Fruit fly (Drosophila melanogaster) whole organism, embryonic: Measurements from ENCODE around the gene CG17819.

Source experiments
- Asciz ChIP-seq: fragments of 200-800 bp; sonication (Bioruptor generic); optimal IDR thresholded peaks from 2 replicates; lab custom pipeline; 2017; ENCODE audit warnings: missing biosample characterization, mild to moderate bottlenecking, missing genetic modification characterization, missing genetic modification reagents
- Atf6 ChIP-seq: fragments of 200-800 bp; sonication (Bioruptor generic); IDR thresholded peaks from 2 replicates; pipeline ENCODE4 v1.3.6; 2022; ENCODE audit warnings: missing biosample characterization, missing genetic modification characterization
- CG10321 ChIP-seq: fragments of 200-800 bp; sonication (Bioruptor generic); IDR thresholded peaks from 2 replicates; pipeline ENCODE4 v1.3.6; 2022; ENCODE audit warnings: missing biosample characterization, missing genetic modification characterization
- CG10959 ChIP-seq: fragments of 200-800 bp; sonication (Bioruptor generic); IDR thresholded peaks from 2 replicates; pipeline ENCODE4 v1.3.6; 2022; ENCODE audit warnings: missing biosample characterization, missing genetic modification characterization
- CG11093 ChIP-seq: fragments of 200-800 bp; sonication (Bioruptor generic); IDR thresholded peaks from 3 replicates; pipeline ENCODE4 v1.3.6; 2022; ENCODE audit warnings: missing biosample characterization, missing genetic modification characterization
- CG11398 ChIP-seq: fragments of 200-800 bp; sonication (Bioruptor generic); optimal IDR thresholded peaks from 2 replicates; lab custom pipeline; 2016; ENCODE audit warnings: missing biosample characterization, missing genetic modification characterization
- CG11695 ChIP-seq: fragments of 200-800 bp; sonication (Bioruptor generic); IDR thresholded peaks from 3 replicates; pipeline ENCODE4 v1.3.6; 2022; ENCODE audit warnings: missing biosample characterization, missing genetic modification characterization
- CG12659 ChIP-seq: fragments of 200-800 bp; sonication (Bioruptor generic); optimal IDR thresholded peaks from 3 replicates; lab custom pipeline; 2017; ENCODE audit warnings: mild to moderate bottlenecking, missing biosample characterization, missing genetic modification reagents, missing genetic modification characterization
- CG13287 ChIP-seq: fragments of 200-800 bp; sonication (Bioruptor generic); IDR thresholded peaks from 2 replicates; pipeline ENCODE4 v1.3.6; 2022; ENCODE audit warnings: missing biosample characterization, missing genetic modification characterization; ENCODE audit not compliant: partially characterized antibody
- CG14860 ChIP-seq: fragments of 200-800 bp; sonication (Bioruptor generic); IDR thresholded peaks from 3 replicates; pipeline ENCODE4 v1.3.6; 2022; ENCODE audit warnings: missing biosample characterization, missing genetic modification characterization; ENCODE audit not compliant: partially characterized antibody
- CG2889 ChIP-seq: fragments of 200-800 bp; sonication (Bioruptor generic); IDR thresholded peaks from 3 replicates; pipeline ENCODE4 v1.3.6; 2022; ENCODE audit warnings: missing biosample characterization, missing genetic modification characterization
- CG3281 ChIP-seq: fragments of 200-800 bp; sonication (Bioruptor generic); optimal IDR thresholded peaks from 3 replicates; lab custom pipeline; 2017; ENCODE audit warnings: missing biosample characterization, mild to moderate bottlenecking, missing genetic modification characterization
- CG42726 ChIP-seq: fragments of 200-800 bp; sonication (Bioruptor generic); IDR thresholded peaks from 2 replicates; pipeline ENCODE4 v1.3.6; 2022; ENCODE audit warnings: missing biosample characterization, missing genetic modification characterization; ENCODE audit not compliant: partially characterized antibody
- CG4404 ChIP-seq: fragments of 200-800 bp; sonication (Bioruptor generic); IDR thresholded peaks from 2 replicates; pipeline ENCODE4 v1.3.6; 2022; ENCODE audit warnings: missing biosample characterization, missing genetic modification characterization
- CG4424 ChIP-seq: fragments of 200-800 bp; sonication (Bioruptor generic); optimal IDR thresholded peaks from 3 replicates; lab custom pipeline; 2016; ENCODE audit warnings: missing biosample characterization, missing genetic modification characterization
- CG7357 ChIP-seq: fragments of 200-800 bp; sonication (Bioruptor generic); IDR thresholded peaks from 3 replicates; pipeline ENCODE4 v1.3.6; 2022; ENCODE audit warnings: missing biosample characterization, missing genetic modification characterization
- CG8359 ChIP-seq: fragments of 200-800 bp; sonication (Bioruptor generic); optimal IDR thresholded peaks from 2 replicates; lab custom pipeline; 2017; ENCODE audit warnings: missing biosample characterization, mild to moderate bottlenecking, missing genetic modification characterization, borderline replicate concordance
- CG8478 ChIP-seq: fragments of >200 bp; optimal IDR thresholded peaks from 2 replicates; lab custom pipeline; 2018
- CG8765 ChIP-seq: fragments of 200-800 bp; sonication (Bioruptor generic); IDR thresholded peaks from 2 replicates; pipeline ENCODE4 v1.3.6; 2022; ENCODE audit warnings: missing biosample characterization, missing genetic modification characterization
- CG9727 ChIP-seq: fragments of 200-800 bp; sonication (Bioruptor generic); optimal IDR thresholded peaks from 3 replicates; lab custom pipeline; 2017; ENCODE audit warnings: missing biosample characterization, mild to moderate bottlenecking, missing genetic modification characterization
- D19B ChIP-seq: fragments of 200-800 bp; sonication (Bioruptor generic); optimal IDR thresholded peaks from 2 replicates; lab custom pipeline; 2017; ENCODE audit warnings: missing biosample characterization, mild to moderate bottlenecking, missing genetic modification characterization
- Dref ChIP-seq: fragments of 200-800 bp; sonication (Bioruptor generic); IDR thresholded peaks from 2 replicates; pipeline ENCODE4 v1.3.6; 2022; ENCODE audit warnings: missing biosample characterization, missing genetic modification characterization
- Drgx ChIP-seq: fragments of 200-800 bp; sonication (Bioruptor generic); IDR thresholded peaks from 2 replicates; pipeline ENCODE4 v1.3.6; 2022; ENCODE audit warnings: missing biosample characterization, missing genetic modification characterization
- Ets97D ChIP-seq: fragments of 200-800 bp; sonication (Bioruptor generic); optimal IDR thresholded peaks from 3 replicates; lab custom pipeline; 2016; ENCODE audit warnings: missing biosample characterization, missing genetic modification characterization
- Hr3 ChIP-seq: fragments of 200-800 bp; sonication (Bioruptor generic); optimal IDR thresholded peaks from 3 replicates; lab custom pipeline; 2016; ENCODE audit warnings: missing biosample characterization, missing genetic modification characterization
- Jarid2 ChIP-seq: fragments of 200-800 bp; sonication (Bioruptor generic); optimal IDR thresholded peaks from 3 replicates; lab custom pipeline; 2017; ENCODE audit warnings: mild to moderate bottlenecking, missing biosample characterization, missing genetic modification reagents, missing genetic modification characterization
- MTF-1 ChIP-seq: fragments of 200-800 bp; sonication (Bioruptor generic); optimal IDR thresholded peaks from 2 replicates; lab custom pipeline; 2018; ENCODE audit warnings: missing biosample characterization, mild to moderate bottlenecking, missing genetic modification characterization, borderline replicate concordance
- Rfx ChIP-seq: fragments of 200-800 bp; sonication (Bioruptor generic); IDR thresholded peaks from 2 replicates; pipeline ENCODE4 v1.3.6; 2022; ENCODE audit warnings: missing biosample characterization, missing genetic modification characterization
- Scr ChIP-seq: fragments of 200-800 bp; sonication (Bioruptor generic); IDR thresholded peaks from 2 replicates; pipeline ENCODE4 v1.3.6; 2022; ENCODE audit warnings: missing biosample characterization, missing genetic modification characterization; ENCODE audit not compliant: partially characterized antibody
- ash1 ChIP-seq: fragments of 200-800 bp; sonication (Bioruptor generic); optimal IDR thresholded peaks from 2 replicates; lab custom pipeline; 2018; ENCODE audit warnings: missing biosample characterization, mild to moderate bottlenecking, missing genetic modification characterization
- cg ChIP-seq: fragments of 200-800 bp; sonication (Bioruptor generic); optimal IDR thresholded peaks from 3 replicates; lab custom pipeline; 2019; ENCODE audit warnings: missing biosample characterization, mild to moderate bottlenecking, missing genetic modification characterization, moderate library complexity
- chinmo ChIP-seq: fragments of 200-800 bp; sonication (Bioruptor generic); IDR thresholded peaks from 4 replicates; pipeline ENCODE4 v1.3.6; 2022; ENCODE audit warnings: missing biosample characterization, missing genetic modification characterization; ENCODE audit not compliant: partially characterized antibody
- da ChIP-seq: fragments of 200-800 bp; sonication (Bioruptor generic); optimal IDR thresholded peaks from 2 replicates; lab custom pipeline; 2016; ENCODE audit warnings: missing biosample characterization, missing genetic modification characterization
- exex ChIP-seq: fragments of 200-800 bp; sonication (Bioruptor generic); optimal IDR thresholded peaks from 4 replicates; lab custom pipeline; 2018; ENCODE audit warnings: missing biosample characterization, mild to moderate bottlenecking, missing genetic modification characterization, moderate library complexity
- fd3F ChIP-seq: fragments of 200-800 bp; sonication (Bioruptor generic); optimal IDR thresholded peaks from 2 replicates; lab custom pipeline; 2018; ENCODE audit warnings: missing biosample characterization, mild to moderate bottlenecking, missing genetic modification characterization, moderate library complexity
- gsb ChIP-seq: fragments of 200-800 bp; sonication (Bioruptor generic); IDR thresholded peaks from 2 replicates; pipeline ENCODE4 v1.3.6; 2022; ENCODE audit warnings: missing biosample characterization, missing genetic modification characterization
- jigr1 ChIP-seq: fragments of 200-800 bp; sonication (Bioruptor generic); IDR thresholded peaks from 3 replicates; pipeline ENCODE4 v1.3.6; 2022; ENCODE audit warnings: missing biosample characterization, missing genetic modification characterization
- knrl ChIP-seq: fragments of 200-800 bp; sonication (Bioruptor generic); IDR thresholded peaks from 3 replicates; pipeline ENCODE4 v1.3.6; 2022; ENCODE audit warnings: missing biosample characterization, missing genetic modification characterization; ENCODE audit not compliant: partially characterized antibody
- lilli ChIP-seq: fragments of 200-800 bp; sonication (Bioruptor generic); optimal IDR thresholded peaks from 3 replicates; lab custom pipeline; 2016; ENCODE audit warnings: missing biosample characterization, missing genetic modification characterization
- nerfin-2 ChIP-seq: fragments of 200-800 bp; sonication (Bioruptor generic); IDR thresholded peaks from 2 replicates; pipeline ENCODE4 v1.3.6; 2022; ENCODE audit warnings: missing biosample characterization, missing genetic modification characterization; ENCODE audit not compliant: partially characterized antibody
- pfk ChIP-seq: fragments of 200-800 bp; sonication (Bioruptor generic); optimal IDR thresholded peaks from 2 replicates; lab custom pipeline; 2018; ENCODE audit warnings: missing biosample characterization, mild to moderate bottlenecking, missing genetic modification characterization, moderate library complexity
- pita ChIP-seq: fragments of 200-800 bp; sonication (Bioruptor generic); optimal IDR thresholded peaks from 2 replicates; lab custom pipeline; 2017; ENCODE audit warnings: missing biosample characterization, mild to moderate bottlenecking, missing genetic modification characterization
- pzg ChIP-seq: fragments of 200-800 bp; sonication (Bioruptor generic); optimal IDR thresholded peaks from 3 replicates; lab custom pipeline; 2018; ENCODE audit warnings: missing biosample characterization, mild to moderate bottlenecking, missing genetic modification characterization, moderate library complexity
- schlank ChIP-seq: fragments of 200-800 bp; sonication (Bioruptor generic); optimal IDR thresholded peaks from 2 replicates; lab custom pipeline; 2018; ENCODE audit warnings: missing biosample characterization, mild to moderate bottlenecking, missing genetic modification characterization
- sd ChIP-seq: fragments of 200-800 bp; sonication (Bioruptor generic); optimal IDR thresholded peaks from 3 replicates; lab custom pipeline; 2018; ENCODE audit warnings: missing biosample characterization, mild to moderate bottlenecking, missing genetic modification characterization, moderate library complexity
- slp2 ChIP-seq: fragments of 200-800 bp; sonication (Bioruptor generic); optimal IDR thresholded peaks from 2 replicates; lab custom pipeline; 2016; ENCODE audit warnings: missing biosample characterization, missing genetic modification characterization
- stwl ChIP-seq: fragments of 200-800 bp; sonication (Bioruptor generic); optimal IDR thresholded peaks from 3 replicates; lab custom pipeline; 2018; ENCODE audit warnings: missing biosample characterization, mild to moderate bottlenecking, missing genetic modification characterization, moderate library complexity
- trem ChIP-seq: fragments of 200-800 bp; optimal IDR thresholded peaks from 3 replicates; lab custom pipeline; 2019; ENCODE audit warnings: missing biosample characterization, mild to moderate bottlenecking, missing genetic modification characterization, moderate library complexity

Gene CG17819

dm6 chr3R:21888696-21889602 is 3.6 kb upstream of the CG17819 start, which contains the start of gene CG43844 (continued):
- TF ChIP-seq Ets97D (GFP tag; lab: Kevin White, UChicago), result peak; percentile 3
- TF ChIP-seq CG42726 (GFP tag; lab: Robert Waterston, UW), result no peak; the same call in 1 of the 2 replicates
- no peak for TF ChIP-seq CG2889
- TF ChIP-seq CG4404 (GFP tag; lab: Robert Waterston, UW), result no peak
- TF ChIP-seq da (GFP tag; lab: Kevin White, UChicago), result no peak
- TF ChIP-seq CG13287, result peak; percentile 71
- TF ChIP-seq Dref (GFP tag; lab: Robert Waterston, UW), result no peak
- no peak for TF ChIP-seq MTF-1 (GFP tag; lab: Kevin White, UChicago)
- peak; percentile 40 for TF ChIP-seq cg (GFP tag; lab: Kevin White, UChicago)
- peak; percentile 72 for TF ChIP-seq pita (GFP tag; lab: Kevin White, UChicago)
- TF ChIP-seq trem (tag; lab: Kevin White, UChicago), result peak; percentile 7
- no peak for TF ChIP-seq ash1 (GFP tag; lab: Kevin White, UChicago)
- TF ChIP-seq stwl (tag; lab: Kevin White, UChicago), result peak; percentile 76
- no peak for TF ChIP-seq slp2
- TF ChIP-seq CG14860 (GFP tag; lab: Robert Waterston, UW), result peak; percentile 34; the same call in 2 of the 3 replicates
- no peak for TF ChIP-seq Atf6 (GFP tag; lab: Robert Waterston, UW)
- TF ChIP-seq exex (tag; lab: Kevin White, UChicago), result peak; percentile 1
- no peak for TF ChIP-seq CG10321 (GFP tag; lab: Robert Waterston, UW)
- no peak for TF ChIP-seq CG11695 (GFP tag; lab: Robert Waterston, UW)
- no peak for TF ChIP-seq CG7357 (GFP tag; lab: Robert Waterston, UW)
- peak; percentile 69 for TF ChIP-seq CG8478 (lab: Kevin White, UChicago)

dm6 chr3R:21887588-21888007 is 2.2 kb upstream of the CG17819 start:
- TF ChIP-seq D19B (GFP tag; lab: Kevin White, UChicago) (no peak), pzg (no peak), CG11398 (no peak), CG4424 (peak; percentile 30), chinmo (no peak), Scr (GFP tag; lab: Robert Waterston, UW) (no peak), jigr1 (no peak), Asciz (GFP tag; lab: Kevin White, UChicago) (peak; percentile 40), sd (tag; lab: Kevin White, UChicago) (no peak), CG10959 (0 out of 2 replicates have a peak, but pooled peaks have one; percentile 23), CG4404 (GFP tag; lab: Robert Waterston, UW) (peak; percentile 25; the same call in 1 of the 2 replicates), pfk (GFP tag; lab: Kevin White, UChicago) (no peak), CG11093 (no peak), gsb (GFP tag; lab: Robert Waterston, UW) (no peak), nerfin-2 (GFP tag; lab: Robert Waterston, UW) (no peak), CG8359 (no peak), Jarid2 (GFP tag; lab: Kevin White, UChicago) (no peak), CG8765 (no peak), fd3F (GFP tag; lab: Kevin White, UChicago) (no peak), Hr3 (GFP tag; lab: Kevin White, UChicago) (peak; percentile 20), knrl (GFP tag; lab: Robert Waterston, UW) (no peak), schlank (no peak), Rfx (GFP tag; lab: Robert Waterston, UW) (peak; percentile 45; the same call in 1 of the 2 replicates), lilli (GFP tag; lab: Kevin White, UChicago) (no peak), CG12659 (GFP tag; lab: Kevin White, UChicago) (no peak), CG3281 (GFP tag; lab: Kevin White, UChicago) (no peak), CG9727 (GFP tag; lab: Kevin White, UChicago) (no peak), Drgx (peak; percentile 53; the same call in 1 of the 2 replicates)
